Worm (Caenorhabditis elegans) whole organism, midembryonic: ENCODE data around the gene nhr-161.

ENCODE experiments used
- T22C8.4 ChIP-seq: fragments of 200-800 bp; sonication (Bioruptor generic); IDR thresholded peaks from 2 replicates; pipeline ENCODE4 v1.3.6; 2022; ENCODE audit warnings: missing genetic modification characterization, missing compliant biosample characterization
- cog-1 ChIP-seq: sonication (generic microtip); optimal IDR thresholded peaks from 2 replicates; lab custom pipeline; 2016; ENCODE audit warnings: missing genetic modification characterization, missing compliant biosample characterization
- flt-1 ChIP-seq: fragments of 200-800 bp; sonication (Bioruptor generic); IDR thresholded peaks from 2 replicates; pipeline ENCODE4 v1.3.6; 2022; ENCODE audit warnings: missing genetic modification characterization, missing compliant biosample characterization
- klf-2 ChIP-seq: fragments of 200-800 bp; sonication (Bioruptor generic); conservative IDR thresholded peaks from 2 replicates; pipeline ENCODE4 v1.3.6; 2022; ENCODE audit warnings: missing genetic modification reagents, missing genetic modification characterization, missing compliant biosample characterization
- med-1 ChIP-seq: sonication (generic microtip); optimal IDR thresholded peaks from 2 replicates; lab custom pipeline; 2017; ENCODE audit warnings: missing genetic modification characterization, mild to moderate bottlenecking, missing compliant biosample characterization, antibody characterized with exemption, missing genetic modification reagents; ENCODE audit not compliant: insufficient read depth
- ref-1 ChIP-seq: fragments of 200-800 bp; sonication (Bioruptor generic); conservative IDR thresholded peaks from 2 replicates; pipeline ENCODE4 v1.3.6; 2022; ENCODE audit warnings: missing genetic modification reagents, missing genetic modification characterization, missing compliant biosample characterization
- tab-1 ChIP-seq: fragments of 200-800 bp; sonication (Bioruptor generic); IDR thresholded peaks from 2 replicates; pipeline ENCODE4 v1.3.6; 2022; ENCODE audit warnings: missing genetic modification characterization, missing compliant biosample characterization
- ztf-23 ChIP-seq: fragments of 200-800 bp; sonication (Bioruptor generic); IDR thresholded peaks from 2 replicates; pipeline ENCODE4 v1.3.6; 2022; ENCODE audit warnings: missing genetic modification reagents, missing genetic modification characterization, missing compliant biosample characterization
- ztf-29 ChIP-seq: fragments of 200-800 bp; sonication (Bioruptor generic); IDR thresholded peaks from 2 replicates; pipeline ENCODE4 v1.3.6; 2022; ENCODE audit warnings: missing genetic modification reagents, missing genetic modification characterization, missing compliant biosample characterization

nhr-161 gene

DNA sequence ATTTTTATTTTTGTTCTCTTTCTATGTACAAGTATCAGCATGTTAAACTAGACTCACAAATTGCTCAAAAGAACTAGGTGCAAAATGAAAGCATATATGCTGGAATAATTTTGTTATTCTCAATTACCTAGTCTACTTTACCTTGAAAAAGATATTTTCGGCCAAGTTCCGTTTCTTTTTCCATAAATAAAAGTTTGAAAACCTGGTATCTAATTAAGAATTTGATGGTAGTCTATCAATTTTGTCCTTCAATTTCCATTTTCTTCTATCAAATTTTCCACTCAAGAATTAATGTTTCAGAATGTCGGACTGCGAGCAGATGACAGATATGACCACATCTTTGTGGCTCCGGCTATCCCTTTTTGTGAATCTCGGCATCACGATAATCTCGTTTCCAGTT lies 21.1 kb upstream of the nhr-161 start, which contains the start of gene srab-4:
TSS of gene srab-4 (plus strand) at position 301 of the 400 bp plus-strand sequence.
- TF ChIP-seq ztf-23 (GFP tag; lab: Robert Waterston, UW) (no peak), flt-1 (GFP tag; lab: Robert Waterston, UW) (no peak), tab-1 (GFP tag; lab: Robert Waterston, UW) (no peak), T22C8.4 (no peak), med-1 (GFP tag; lab: Kevin White, UChicago) (no peak), ref-1 (GFP tag; lab: Robert Waterston, UW) (no peak), ztf-29 (no peak), klf-2 (GFP tag; lab: Robert Waterston, UW) (no peak), cog-1 (no peak)

DNA sequence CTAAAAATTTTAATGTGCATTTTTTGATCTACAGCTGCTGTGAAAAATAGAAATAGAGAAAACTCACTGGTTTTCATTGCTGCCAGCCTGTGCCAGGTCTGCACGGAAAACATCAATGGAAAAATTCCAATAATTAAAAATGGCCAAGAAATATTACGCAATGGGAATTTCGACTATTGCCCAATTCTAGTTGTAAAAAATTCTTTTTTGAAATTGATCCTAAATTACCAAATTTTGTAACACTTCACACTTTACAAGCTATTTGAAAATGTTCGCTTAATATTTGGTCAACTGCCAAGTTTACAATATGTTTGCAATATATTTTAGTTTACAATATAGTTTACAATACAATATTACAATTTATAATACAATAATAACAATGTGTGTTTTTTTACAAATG lies 18.0 kb upstream of the nhr-161 start:
- TF ChIP-seq ref-1 (GFP tag; lab: Robert Waterston, UW), result no peak
- no peak for TF ChIP-seq flt-1 (GFP tag; lab: Robert Waterston, UW)
- no peak for TF ChIP-seq cog-1
- no peak for TF ChIP-seq ztf-29
- no peak for TF ChIP-seq med-1 (GFP tag; lab: Kevin White, UChicago)
- no peak for TF ChIP-seq tab-1 (GFP tag; lab: Robert Waterston, UW)
- TF ChIP-seq ztf-23 (GFP tag; lab: Robert Waterston, UW), result no peak
- TF ChIP-seq klf-2 (GFP tag; lab: Robert Waterston, UW), result no peak
- no peak for TF ChIP-seq T22C8.4

DNA sequence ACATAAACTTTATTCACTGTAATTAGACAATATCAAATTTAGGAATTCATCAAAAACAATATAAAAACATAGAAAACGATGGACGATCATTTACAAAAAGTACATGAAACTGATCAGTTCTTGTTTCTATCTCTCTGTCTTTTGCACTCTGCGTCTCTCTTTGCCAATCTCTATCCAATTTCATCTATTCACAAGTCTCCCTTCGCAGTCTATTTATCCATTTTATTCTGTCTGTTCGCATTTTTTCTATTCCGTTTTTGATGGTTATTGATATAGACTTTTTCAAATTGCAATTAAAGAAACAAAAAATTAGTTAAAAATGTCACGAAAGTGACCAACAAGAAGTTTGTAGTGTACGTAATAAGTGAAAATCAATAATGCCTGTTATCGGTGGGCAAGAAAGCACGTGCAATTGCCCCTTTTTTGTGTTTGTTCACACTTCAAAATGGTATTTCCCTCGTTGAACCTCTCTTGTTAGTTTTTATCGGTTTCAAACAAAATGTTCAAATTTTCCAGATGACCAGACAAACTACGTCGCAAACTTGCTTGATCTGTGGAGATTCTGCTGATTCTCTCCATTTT lies 15.7 kb upstream of the nhr-161 start, which contains the start of gene nhr-42:
TSS of gene nhr-42 (plus strand) at position 517 of the 582 bp plus-strand sequence.
- TF ChIP-seq T22C8.4, result no peak
- no peak for TF ChIP-seq cog-1
- TF ChIP-seq tab-1 (GFP tag; lab: Robert Waterston, UW), result no peak
- TF ChIP-seq ref-1 (GFP tag; lab: Robert Waterston, UW), result no peak
- no peak for TF ChIP-seq med-1 (GFP tag; lab: Kevin White, UChicago)
- no peak for TF ChIP-seq klf-2 (GFP tag; lab: Robert Waterston, UW)
- TF ChIP-seq ztf-23 (GFP tag; lab: Robert Waterston, UW), result no peak
- TF ChIP-seq flt-1 (GFP tag; lab: Robert Waterston, UW), result no peak
- TF ChIP-seq ztf-29, result no peak

DNA sequence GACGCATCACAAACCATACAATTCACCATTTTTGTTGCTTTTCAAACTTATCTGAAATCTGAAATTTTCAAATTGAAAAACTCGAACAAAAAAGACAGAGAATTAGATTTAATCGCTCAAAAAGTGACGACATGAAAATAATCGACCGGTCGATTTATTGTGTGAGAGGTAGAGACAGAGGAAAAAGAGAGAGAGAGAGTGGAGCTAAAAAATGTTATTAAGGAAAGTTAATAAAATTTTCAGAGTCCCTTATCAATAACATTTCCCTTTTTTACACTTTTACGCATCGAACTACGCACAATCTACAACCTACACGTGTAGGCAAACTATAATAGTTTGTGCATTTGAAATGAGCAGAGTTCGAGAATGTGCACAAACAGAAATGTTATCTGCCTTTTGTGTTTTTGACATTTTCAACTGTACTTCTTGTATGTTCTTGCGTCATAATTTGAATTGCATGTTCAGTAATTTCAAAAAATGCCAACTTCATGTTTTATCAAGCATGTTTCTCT lies 14.4 kb upstream of the nhr-161 start, which contains the start of gene nhr-107:
TSS of gene nhr-107 (minus strand) at position 51 of the 512 bp plus-strand sequence.
- TF ChIP-seq T22C8.4 (no peak), klf-2 (GFP tag; lab: Robert Waterston, UW) (no peak), cog-1 (no peak), med-1 (GFP tag; lab: Kevin White, UChicago) (no peak), ztf-23 (GFP tag; lab: Robert Waterston, UW) (no peak), ref-1 (GFP tag; lab: Robert Waterston, UW) (no peak), flt-1 (GFP tag; lab: Robert Waterston, UW) (no peak), ztf-29 (no peak), tab-1 (GFP tag; lab: Robert Waterston, UW) (no peak)

DNA sequence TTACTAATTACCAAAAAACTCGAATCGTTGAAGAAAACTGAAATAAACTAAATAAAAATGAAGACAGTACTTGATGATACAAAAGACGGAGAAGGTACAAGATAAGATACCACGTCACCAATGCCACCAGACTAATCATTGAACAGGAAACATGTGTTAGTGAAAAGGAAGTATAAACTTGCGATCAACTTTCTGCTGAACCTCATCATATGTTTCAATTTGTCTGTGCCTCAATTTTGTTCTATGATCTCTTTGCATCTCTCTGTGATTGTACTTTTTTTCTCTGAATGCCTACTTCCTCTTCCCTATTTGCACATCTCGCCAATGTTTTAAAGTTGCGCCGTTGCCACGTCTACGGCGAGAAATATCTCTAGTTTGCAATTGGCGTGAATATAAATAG lies 11.3 kb upstream of the nhr-161 start:
- TF ChIP-seq klf-2 (GFP tag; lab: Robert Waterston, UW) (no peak), flt-1 (GFP tag; lab: Robert Waterston, UW) (no peak), tab-1 (GFP tag; lab: Robert Waterston, UW) (no peak), T22C8.4 (no peak), cog-1 (no peak), ztf-29 (no peak), med-1 (GFP tag; lab: Kevin White, UChicago) (no peak)

DNA sequence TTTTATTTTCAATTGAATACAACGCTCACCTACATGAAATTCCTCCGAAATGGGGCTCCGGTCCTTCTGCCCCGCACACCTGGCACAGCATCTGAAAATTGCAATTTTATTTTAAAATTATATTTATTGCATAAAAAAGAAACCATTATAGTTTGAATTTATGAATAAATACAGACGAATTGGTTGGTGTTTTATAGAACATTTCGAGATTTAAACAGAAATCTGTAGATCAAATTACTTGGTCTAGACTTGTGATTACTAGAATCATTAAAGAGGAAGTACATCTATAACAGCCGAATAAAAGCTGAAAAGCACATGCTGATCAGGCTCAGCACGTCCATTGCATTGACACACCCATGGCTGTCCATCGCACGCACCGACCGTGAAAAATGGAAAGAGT lies 9.1 kb upstream of the nhr-161 start, which contains the start of gene nhr-162:
TSS of gene nhr-162 (minus strand) at position 101 of the 400 bp plus-strand sequence.
- no peak for TF ChIP-seq tab-1 (GFP tag; lab: Robert Waterston, UW)
- no peak for TF ChIP-seq flt-1 (GFP tag; lab: Robert Waterston, UW)
- TF ChIP-seq ref-1 (GFP tag; lab: Robert Waterston, UW), result no peak
- no peak for TF ChIP-seq T22C8.4
- TF ChIP-seq cog-1, result no peak
- TF ChIP-seq ztf-29, result no peak
- TF ChIP-seq med-1 (GFP tag; lab: Kevin White, UChicago), result no peak
- TF ChIP-seq klf-2 (GFP tag; lab: Robert Waterston, UW), result no peak
- no peak for TF ChIP-seq ztf-23 (GFP tag; lab: Robert Waterston, UW)

DNA sequence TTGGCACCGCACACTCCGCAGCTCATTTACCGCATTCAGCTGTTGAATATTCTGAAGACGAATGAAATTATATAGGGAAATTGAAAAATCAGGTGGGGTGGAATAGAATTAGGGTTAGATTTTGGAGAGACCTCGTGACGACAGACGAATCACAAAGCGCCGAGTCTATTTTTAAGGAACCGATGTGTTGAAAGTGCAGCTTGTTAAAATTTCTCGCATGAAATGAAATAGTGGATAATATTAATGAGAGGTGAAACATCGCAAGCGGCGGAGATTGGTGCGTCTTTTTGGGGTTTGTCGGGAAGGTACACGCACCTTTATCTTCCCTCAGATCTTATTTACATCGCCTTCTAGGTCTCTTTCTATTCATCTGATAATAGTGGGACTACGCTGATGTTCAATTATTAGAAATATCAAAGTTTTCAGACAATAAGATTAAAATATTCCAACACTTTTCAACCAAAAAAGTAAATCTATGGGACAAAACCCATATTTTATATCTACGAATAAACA lies 7.0 kb upstream of the nhr-161 start, which contains the start of gene nhr-140:
TSS of gene nhr-140 (minus strand) at position 51 of the 513 bp plus-strand sequence.
- TF ChIP-seq T22C8.4, result no peak
- no peak for TF ChIP-seq tab-1 (GFP tag; lab: Robert Waterston, UW)
- no peak for TF ChIP-seq ztf-29
- TF ChIP-seq ztf-23 (GFP tag; lab: Robert Waterston, UW), result no peak
- TF ChIP-seq klf-2 (GFP tag; lab: Robert Waterston, UW), result no peak
- no peak for TF ChIP-seq cog-1
- no peak for TF ChIP-seq ref-1 (GFP tag; lab: Robert Waterston, UW)
- no peak for TF ChIP-seq med-1 (GFP tag; lab: Kevin White, UChicago)
- TF ChIP-seq flt-1 (GFP tag; lab: Robert Waterston, UW), result no peak

DNA sequence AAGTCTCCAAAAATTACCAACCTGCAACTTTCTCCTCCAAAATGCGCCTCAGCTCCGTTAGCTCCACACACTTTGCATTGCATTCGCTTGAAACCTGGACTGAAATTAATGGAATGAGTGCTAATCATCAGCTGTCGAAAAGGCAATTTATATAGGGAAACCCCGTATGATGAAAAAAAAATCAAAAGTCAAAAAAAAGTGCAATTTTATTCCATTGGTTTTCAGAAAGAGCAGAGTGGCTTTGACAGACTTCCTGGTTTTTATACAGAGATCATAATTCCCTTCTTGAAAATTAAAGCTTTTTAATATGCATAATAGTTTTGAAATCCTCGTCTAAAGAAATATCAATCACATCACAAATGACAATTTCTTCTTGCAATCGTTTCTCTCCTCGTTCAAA lies 5.0 kb upstream of the nhr-161 start, which contains the start of gene nhr-139:
TSS of gene nhr-139 (minus strand) at position 101 of the 400 bp plus-strand sequence.
- TF ChIP-seq ztf-29 (no peak), klf-2 (GFP tag; lab: Robert Waterston, UW) (no peak), tab-1 (GFP tag; lab: Robert Waterston, UW) (no peak), cog-1 (no peak), med-1 (GFP tag; lab: Kevin White, UChicago) (no peak), ref-1 (GFP tag; lab: Robert Waterston, UW) (no peak), ztf-23 (GFP tag; lab: Robert Waterston, UW) (no peak)

DNA sequence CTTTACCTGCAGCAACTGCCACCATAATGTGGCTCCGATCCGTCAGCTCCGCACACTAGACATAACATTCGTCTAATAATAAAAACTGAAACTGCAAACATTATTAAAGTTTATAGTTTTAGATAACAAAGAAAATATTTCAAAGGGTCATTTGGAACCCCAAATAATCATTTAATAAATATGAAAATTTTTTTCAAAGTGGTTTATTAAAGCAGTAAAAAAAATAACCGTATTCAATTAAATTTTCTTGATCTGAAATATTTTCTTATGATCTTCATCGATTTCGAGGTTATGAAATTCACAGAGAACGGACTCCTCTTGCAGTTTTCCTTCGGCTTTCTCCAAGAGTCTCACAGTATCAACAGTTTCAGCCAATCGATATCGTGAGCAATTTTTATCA lies 3.2 kb upstream of the nhr-161 start, which contains the start of gene nhr-163:
TSS of gene nhr-163 (minus strand) at position 101 of the 400 bp plus-strand sequence.
- TF ChIP-seq klf-2 (GFP tag; lab: Robert Waterston, UW) (no peak), ztf-29 (no peak), med-1 (GFP tag; lab: Kevin White, UChicago) (no peak), ref-1 (GFP tag; lab: Robert Waterston, UW) (no peak), tab-1 (GFP tag; lab: Robert Waterston, UW) (no peak), T22C8.4 (no peak), cog-1 (no peak)
